Worm (Caenorhabditis elegans) whole organism, mixed stage, embryonic: ENCODE results near the gene snb-5.

Experiments used
- M03D4.4 ChIP-seq: sonication (generic microtip); optimal IDR thresholded peaks from 2 replicates; lab custom pipeline; 2017; ENCODE audit warnings: mild to moderate bottlenecking, missing genetic modification characterization, missing compliant biosample characterization
- bed-3 ChIP-seq: fragments of 200-800 bp; sonication (Bioruptor generic); optimal IDR thresholded peaks from 3 replicates; lab custom pipeline; 2018; ENCODE audit warnings: mild to moderate bottlenecking, missing genetic modification characterization, moderate library complexity, missing compliant biosample characterization
- blmp-1 ChIP-seq: fragments of 150-350 bp; optimal IDR thresholded peaks from 2 replicates; lab custom pipeline; 2014; ENCODE audit warnings: missing biosample characterization, missing genetic modification characterization
- ceh-39 ChIP-seq: fragments of 150-350 bp; optimal IDR thresholded peaks from 2 replicates; lab custom pipeline; 2014; ENCODE audit warnings: missing biosample characterization, missing genetic modification characterization
- ceh-83 ChIP-seq: fragments of 200-800 bp; sonication (Bioruptor generic); optimal IDR thresholded peaks from 2 replicates; lab custom pipeline; 2018; ENCODE audit warnings: mild to moderate bottlenecking, missing genetic modification characterization, missing compliant biosample characterization
- ces-1 ChIP-seq: fragments of 150-350 bp; optimal IDR thresholded peaks from 2 replicates; lab custom pipeline; 2014; ENCODE audit warnings: missing biosample characterization, missing genetic modification reagents, missing genetic modification characterization
- drap-1 ChIP-seq: fragments of 200-800 bp; sonication (Bioruptor generic); optimal IDR thresholded peaks from 3 replicates; lab custom pipeline; 2018; ENCODE audit warnings: mild to moderate bottlenecking, missing genetic modification characterization, missing compliant biosample characterization
- elt-1 ChIP-seq: sonication (generic microtip); optimal IDR thresholded peaks from 2 replicates; lab custom pipeline; 2017; ENCODE audit warnings: missing genetic modification characterization, mild to moderate bottlenecking, missing compliant biosample characterization, antibody characterized with exemption, moderate library complexity, borderline replicate concordance; ENCODE audit not compliant: insufficient read depth
- elt-3 ChIP-seq: fragments of 150-350 bp; optimal IDR thresholded peaks from 2 replicates; lab custom pipeline; 2014; ENCODE audit warnings: missing biosample characterization, missing genetic modification characterization
- flh-1 ChIP-seq: fragments of 200-800 bp; sonication (Bioruptor generic); optimal IDR thresholded peaks from 2 replicates; lab custom pipeline; 2018; ENCODE audit warnings: mild to moderate bottlenecking, missing genetic modification characterization, moderate library complexity, missing compliant biosample characterization
- ham-2 ChIP-seq: fragments of 200-800 bp; sonication (Bioruptor generic); optimal IDR thresholded peaks from 2 replicates; lab custom pipeline; 2018; ENCODE audit warnings: mild to moderate bottlenecking, missing genetic modification characterization, missing compliant biosample characterization
- hlh-1 ChIP-seq: fragments of 150-350 bp; optimal IDR thresholded peaks from 2 replicates; lab custom pipeline; 2014; ENCODE audit warnings: missing biosample characterization, missing genetic modification reagents, missing genetic modification characterization
- lin-13 ChIP-seq: fragments of 150-350 bp; optimal IDR thresholded peaks from 2 replicates; lab custom pipeline; 2014; ENCODE audit warnings: missing biosample characterization, missing genetic modification characterization
- lin-32 ChIP-seq: fragments of 200-800 bp; sonication (Bioruptor generic); optimal IDR thresholded peaks from 2 replicates; lab custom pipeline; 2018; ENCODE audit warnings: mild to moderate bottlenecking, missing genetic modification characterization, missing compliant biosample characterization
- lsy-2 ChIP-seq: fragments of 150-350 bp; optimal IDR thresholded peaks from 2 replicates; lab custom pipeline; 2014; ENCODE audit warnings: missing biosample characterization, missing genetic modification characterization
- mab-5 ChIP-seq: fragments of 150-350 bp; optimal IDR thresholded peaks from 2 replicates; lab custom pipeline; 2014; ENCODE audit warnings: missing biosample characterization, missing genetic modification characterization
- mep-1 ChIP-seq: fragments of 150-350 bp; optimal IDR thresholded peaks from 2 replicates; lab custom pipeline; 2017; ENCODE audit warnings: missing biosample characterization, missing genetic modification reagents, missing genetic modification characterization, inconsistent platforms
- nhr-12 ChIP-seq: fragments of 150-350 bp; optimal IDR thresholded peaks from 2 replicates; lab custom pipeline; 2014; ENCODE audit warnings: missing biosample characterization, missing genetic modification characterization
- nhr-237 ChIP-seq: fragments of 150-350 bp; optimal IDR thresholded peaks from 2 replicates; lab custom pipeline; 2014; ENCODE audit warnings: missing biosample characterization, missing genetic modification characterization
- nhr-28 ChIP-seq: fragments of 150-350 bp; optimal IDR thresholded peaks from 2 replicates; lab custom pipeline; 2014; ENCODE audit warnings: missing biosample characterization, missing genetic modification characterization
- nhr-76 ChIP-seq: sonication (generic microtip); optimal IDR thresholded peaks from 2 replicates; lab custom pipeline; 2017; ENCODE audit warnings: missing biosample characterization, missing genetic modification characterization
- pha-4 ChIP-seq: fragments of 150-350 bp; optimal IDR thresholded peaks from 2 replicates; lab custom pipeline; 2018; ENCODE audit warnings: missing biosample characterization, missing genetic modification reagents, missing genetic modification characterization
- sem-2 ChIP-seq: fragments of 200-800 bp; sonication (Bioruptor generic); optimal IDR thresholded peaks from 2 replicates; lab custom pipeline; 2018; ENCODE audit warnings: mild to moderate bottlenecking, missing genetic modification characterization, missing compliant biosample characterization
- sptf-1 ChIP-seq: sonication (generic microtip); optimal IDR thresholded peaks from 2 replicates; lab custom pipeline; 2017; ENCODE audit warnings: mild to moderate bottlenecking, missing genetic modification characterization, moderate library complexity, missing compliant biosample characterization
- tbx-8 ChIP-seq: fragments of 200-800 bp; sonication (Bioruptor generic); optimal IDR thresholded peaks from 2 replicates; lab custom pipeline; 2018; ENCODE audit warnings: mild to moderate bottlenecking, missing genetic modification characterization, moderate library complexity, missing compliant biosample characterization
- unc-120 ChIP-seq: sonication (generic microtip); optimal IDR thresholded peaks from 2 replicates; lab custom pipeline; 2017; ENCODE audit warnings: missing genetic modification characterization, missing compliant biosample characterization; ENCODE audit not compliant: poor library complexity, severe bottlenecking
- unc-39 ChIP-seq: fragments of 150-350 bp; optimal IDR thresholded peaks from 2 replicates; lab custom pipeline; 2014; ENCODE audit warnings: missing biosample characterization, missing genetic modification characterization
- unc-62 ChIP-seq: fragments of 150-350 bp; optimal IDR thresholded peaks from 2 replicates; lab custom pipeline; 2014; ENCODE audit warnings: missing biosample characterization, missing genetic modification reagents, missing genetic modification characterization
- ztf-11 ChIP-seq: fragments of 150-350 bp; optimal IDR thresholded peaks from 2 replicates; lab custom pipeline; 2014; ENCODE audit warnings: missing biosample characterization, missing genetic modification characterization

The snb-5 gene

DNA sequence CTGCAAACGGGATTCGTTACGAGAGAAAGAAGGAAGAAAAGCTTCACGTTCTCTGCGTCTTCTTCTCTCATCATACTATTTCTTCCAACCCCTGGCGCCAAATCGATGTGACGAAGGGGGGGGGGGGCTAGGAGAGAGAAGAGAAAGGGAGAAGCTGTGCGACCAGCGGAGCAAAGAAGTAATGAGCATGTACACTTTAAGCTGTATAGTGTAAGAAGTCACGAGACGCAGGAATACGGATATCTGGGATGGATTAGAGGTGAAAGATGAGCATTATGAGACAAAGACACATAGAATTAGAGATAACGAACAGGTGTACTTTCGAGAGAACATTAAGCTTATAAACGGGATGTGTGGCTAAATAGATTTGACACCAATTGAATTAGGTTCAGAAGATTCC lies 1.1 kb upstream of the snb-5 start:
- peak; percentile 21 for TF ChIP-seq mab-5 (tag; lab: Kevin White, UChicago)
- TF ChIP-seq lin-13 (tag; lab: Kevin White, UChicago), result no peak
- TF ChIP-seq unc-120, result peak; percentile 83
- no peak for TF ChIP-seq sem-2
- TF ChIP-seq hlh-1, result peak; percentile 58
- no peak for TF ChIP-seq bed-3 (GFP tag; lab: Kevin White, UChicago)
- no peak for TF ChIP-seq elt-1 (tag; lab: Kevin White, UChicago)
- TF ChIP-seq unc-39, result no peak
- TF ChIP-seq drap-1, result no peak
- no peak for TF ChIP-seq nhr-76 (tag; lab: Kevin White, UChicago)
- no peak for TF ChIP-seq pha-4 (tag; lab: Kevin White, UChicago)
- TF ChIP-seq ztf-11, result no peak
- no peak for TF ChIP-seq flh-1 (GFP tag; lab: Kevin White, UChicago)
- TF ChIP-seq unc-62 (GFP tag; lab: Kevin White, UChicago), result peak; percentile 36
- peak; percentile 62 for TF ChIP-seq ces-1 (GFP tag; lab: Kevin White, UChicago)
- no peak for TF ChIP-seq lin-32 (GFP tag; lab: Kevin White, UChicago)
- TF ChIP-seq elt-3 (tag; lab: Kevin White, UChicago), result no peak

DNA sequence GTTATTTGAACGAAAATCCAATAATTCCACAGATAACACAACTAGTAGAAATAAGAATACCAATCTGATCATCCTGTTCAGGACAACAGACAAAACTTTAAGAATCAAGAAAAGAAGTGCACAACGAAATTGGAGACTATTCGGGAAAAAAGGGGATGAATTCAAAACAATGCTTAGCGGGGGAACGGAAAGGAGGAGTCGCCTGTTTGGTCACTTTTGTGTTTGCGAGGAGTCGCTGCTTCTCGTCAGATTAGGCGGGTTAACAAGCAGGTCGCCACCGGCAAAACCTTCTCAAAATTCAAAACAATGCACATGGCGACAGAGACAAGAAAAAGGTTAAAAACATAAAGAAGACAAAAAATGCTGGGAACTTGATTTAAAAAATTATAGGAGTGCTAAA lies 6.9 kb downstream of the snb-5 start, which contains the start of gene C30A5.10:
TSS of gene C30A5.10 (minus strand) at position 101 of the 400 bp plus-strand sequence.
- TF ChIP-seq drap-1, result no peak
- no peak for TF ChIP-seq blmp-1 (tag; lab: Kevin White, UChicago)
- no peak for TF ChIP-seq unc-62 (GFP tag; lab: Kevin White, UChicago)
- TF ChIP-seq ztf-11, result no peak
- TF ChIP-seq unc-120, result no peak
- TF ChIP-seq ham-2 (GFP tag; lab: Kevin White, UChicago), result no peak
- no peak for TF ChIP-seq M03D4.4
- TF ChIP-seq ceh-83 (GFP tag; lab: Kevin White, UChicago), result no peak
- TF ChIP-seq elt-3 (tag; lab: Kevin White, UChicago), result no peak

DNA sequence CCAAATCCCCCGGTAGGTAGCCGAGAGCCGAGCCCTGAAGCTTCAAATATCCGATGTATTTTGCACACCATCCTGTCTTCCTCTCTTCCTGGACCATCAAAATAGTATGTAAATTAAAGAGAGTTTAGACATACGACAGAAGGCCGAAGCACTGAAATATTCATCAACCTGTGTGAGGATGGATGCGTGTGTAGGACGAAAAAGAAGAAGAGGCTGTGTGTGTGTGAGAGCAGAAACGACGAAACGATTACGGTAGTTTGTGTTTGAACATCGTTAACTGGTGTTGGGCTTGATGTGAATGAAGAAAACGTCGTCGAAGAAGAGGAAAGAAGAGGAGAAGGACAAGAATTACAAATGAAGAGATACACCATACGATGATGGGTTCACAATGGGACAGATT lies 8.7 kb downstream of the snb-5 start:
- no peak for TF ChIP-seq nhr-237 (tag; lab: Kevin White, UChicago)
- no peak for TF ChIP-seq sem-2
- no peak for TF ChIP-seq ham-2 (GFP tag; lab: Kevin White, UChicago)
- no peak for TF ChIP-seq M03D4.4
- TF ChIP-seq elt-3 (tag; lab: Kevin White, UChicago), result no peak
- TF ChIP-seq tbx-8 (GFP tag; lab: Kevin White, UChicago), result no peak
- no peak for TF ChIP-seq hlh-1
- TF ChIP-seq unc-39, result no peak
- no peak for TF ChIP-seq ceh-39 (tag; lab: Kevin White, UChicago)
- no peak for TF ChIP-seq lin-32 (GFP tag; lab: Kevin White, UChicago)
- no peak for TF ChIP-seq mab-5 (tag; lab: Kevin White, UChicago)
- TF ChIP-seq nhr-76 (tag; lab: Kevin White, UChicago), result no peak
- TF ChIP-seq ces-1 (GFP tag; lab: Kevin White, UChicago), result no peak
- no peak for TF ChIP-seq lsy-2 (tag; lab: Kevin White, UChicago)
- TF ChIP-seq mep-1 (tag; lab: Kevin White, UChicago), result no peak
- TF ChIP-seq elt-1 (tag; lab: Kevin White, UChicago), result no peak

DNA sequence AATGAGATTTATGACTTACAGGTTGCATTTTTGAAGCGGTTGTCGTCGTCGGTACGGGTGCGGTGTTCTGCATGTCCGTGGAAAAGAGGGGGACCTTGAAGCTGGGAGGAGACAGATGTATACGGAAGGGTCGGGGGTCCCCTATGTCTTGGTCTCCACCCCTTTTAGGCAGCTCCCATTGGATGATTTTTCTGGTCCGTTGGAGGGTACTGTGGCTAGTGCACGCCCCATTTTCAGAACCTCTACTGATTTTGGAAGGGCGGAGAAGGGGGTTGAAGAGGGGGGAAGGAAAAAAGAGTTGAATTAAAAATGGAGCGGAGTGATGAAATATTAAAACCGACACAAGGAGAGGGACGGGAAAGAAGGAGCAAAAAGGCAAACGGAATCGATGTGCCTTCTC lies 13.4 kb downstream of the snb-5 start, which contains the start of gene unc-86:
TSS of gene unc-86 (minus strand) at position 113 of the 400 bp plus-strand sequence.
- TF ChIP-seq nhr-76 (tag; lab: Kevin White, UChicago), result no peak
- TF ChIP-seq lsy-2 (tag; lab: Kevin White, UChicago), result peak; percentile 55

DNA sequence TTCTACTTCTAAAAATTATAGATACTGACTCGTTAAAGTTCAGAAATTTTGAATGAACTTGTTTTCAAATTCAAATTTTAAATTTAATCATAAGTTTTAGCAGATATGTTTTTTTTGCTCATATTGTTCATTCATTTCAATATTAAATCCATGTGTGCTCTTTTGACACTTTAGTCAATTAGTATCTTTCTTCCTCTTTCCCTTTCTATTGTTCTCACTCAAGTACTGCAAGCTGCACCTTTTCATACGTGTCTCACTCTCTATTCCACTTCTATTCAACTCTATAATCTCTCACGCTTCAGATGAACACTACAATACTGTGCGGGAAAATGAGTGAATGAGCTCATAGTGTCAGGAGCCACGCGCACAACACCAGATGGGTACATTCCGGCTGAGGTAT lies 15.1 kb downstream of the snb-5 start, which contains the start of gene C30A5.16:
TSS of gene C30A5.16 (plus strand) at position 301 of the 400 bp plus-strand sequence.
- TF ChIP-seq sptf-1 (tag; lab: Kevin White, UChicago) (no peak), nhr-12 (tag; lab: Kevin White, UChicago) (no peak), ham-2 (GFP tag; lab: Kevin White, UChicago) (no peak), hlh-1 (no peak), elt-3 (tag; lab: Kevin White, UChicago) (no peak), ceh-39 (tag; lab: Kevin White, UChicago) (no peak), nhr-237 (tag; lab: Kevin White, UChicago) (no peak), flh-1 (GFP tag; lab: Kevin White, UChicago) (no peak), lsy-2 (tag; lab: Kevin White, UChicago) (no peak), nhr-76 (tag; lab: Kevin White, UChicago) (no peak), mab-5 (tag; lab: Kevin White, UChicago) (no peak), nhr-28 (tag; lab: Kevin White, UChicago) (no peak), ceh-83 (GFP tag; lab: Kevin White, UChicago) (no peak), M03D4.4 (no peak), elt-1 (tag; lab: Kevin White, UChicago) (no peak)
